Worm (Caenorhabditis elegans): ENCODE measurements around the gene col-181.

DNA sequence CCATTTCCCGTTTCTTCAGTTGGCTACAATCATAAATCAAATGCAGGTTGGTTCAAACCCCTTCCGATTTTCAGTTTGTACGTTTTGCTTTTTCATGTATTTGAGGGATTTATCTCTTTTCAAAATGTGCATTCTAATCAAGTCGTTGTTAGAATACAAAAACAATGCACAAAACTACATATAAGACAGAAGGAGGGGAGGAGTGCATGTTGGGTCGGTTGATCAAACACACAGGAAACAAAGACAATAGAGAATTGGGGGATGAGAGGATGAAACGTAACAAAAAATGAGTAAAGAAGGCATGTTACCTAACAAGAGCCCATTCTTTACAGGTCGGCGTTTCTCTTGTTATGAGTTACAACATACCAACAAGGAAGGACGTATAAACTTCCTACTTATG is 6.7 kb upstream of the col-181 start:
- TF ChIP-seq ceh-22 (tag; optimal IDR thresholded peaks at IDR 0.05), result no peak
- no peak for TF ChIP-seq ceh-18 (tag; optimal IDR thresholded peaks at IDR 0.05)
- no peak for TF ChIP-seq ceh-24 (tag; optimal IDR thresholded peaks at IDR 0.05)
- no peak for TF ChIP-seq npax-4 (tag; optimal IDR thresholded peaks at IDR 0.05)
- no peak for TF ChIP-seq hlh-6 (tag; optimal IDR thresholded peaks at IDR 0.05)
- TF ChIP-seq hlh-15 (tag; optimal IDR thresholded peaks at IDR 0.05), result no peak
